Fruit fly (Drosophila melanogaster) whole organism, embryonic: ENCODE results near the gene CG32026.

ENCODE experiments used
- Atf3 ChIP-seq: fragments of 200-800 bp; sonication (Bioruptor generic); optimal IDR thresholded peaks from 3 replicates; lab custom pipeline; 2016; ENCODE audit warnings: missing biosample characterization, missing genetic modification characterization
- Blimp-1 ChIP-seq: fragments of 200-800 bp; sonication (Bioruptor generic); optimal IDR thresholded peaks from 3 replicates; lab custom pipeline; 2018; ENCODE audit warnings: missing biosample characterization, missing genetic modification characterization, mild to moderate bottlenecking, moderate library complexity, missing genetic modification reagents
- CG11456 ChIP-seq: fragments of 200-800 bp; sonication (Bioruptor generic); IDR thresholded peaks from 3 replicates; pipeline ENCODE4 v1.3.6; 2022; ENCODE audit warnings: missing biosample characterization, missing genetic modification characterization
- CG14441 ChIP-seq: fragments of 200-800 bp; sonication (Bioruptor generic); IDR thresholded peaks from 2 replicates; pipeline ENCODE4 v1.3.6; 2022; ENCODE audit warnings: missing biosample characterization, missing genetic modification characterization
- CG15011 ChIP-seq: fragments of 200-800 bp; sonication (Bioruptor generic); optimal IDR thresholded peaks from 3 replicates; lab custom pipeline; 2018; ENCODE audit warnings: missing biosample characterization, mild to moderate bottlenecking, missing genetic modification characterization
- CG1602 ChIP-seq: fragments of 200-800 bp; sonication (Bioruptor generic); optimal IDR thresholded peaks from 3 replicates; lab custom pipeline; 2016; ENCODE audit warnings: missing biosample characterization, missing genetic modification characterization
- CG1647 ChIP-seq: fragments of 200-800 bp; sonication (Bioruptor generic); optimal IDR thresholded peaks from 3 replicates; lab custom pipeline; 2016; ENCODE audit warnings: missing biosample characterization, missing genetic modification characterization
- CG1792 ChIP-seq: fragments of 200-800 bp; sonication (Bioruptor generic); optimal IDR thresholded peaks from 2 replicates; lab custom pipeline; 2016; ENCODE audit warnings: missing biosample characterization, missing genetic modification characterization
- CG2116 ChIP-seq: fragments of 200-800 bp; sonication (Bioruptor generic); optimal IDR thresholded peaks from 3 replicates; lab custom pipeline; 2018; ENCODE audit warnings: missing biosample characterization, mild to moderate bottlenecking, missing genetic modification characterization
- CG2202 ChIP-seq: fragments of 200-800 bp; sonication (Bioruptor generic); optimal IDR thresholded peaks from 2 replicates; lab custom pipeline; 2018; ENCODE audit warnings: missing biosample characterization, mild to moderate bottlenecking, missing genetic modification characterization
- CG4617 ChIP-seq: fragments of 200-800 bp; sonication (Bioruptor generic); optimal IDR thresholded peaks from 3 replicates; lab custom pipeline; 2016; ENCODE audit warnings: missing biosample characterization, missing genetic modification characterization, borderline replicate concordance
- CG6683 ChIP-seq: fragments of 200-800 bp; sonication (Bioruptor generic); optimal IDR thresholded peaks from 2 replicates; lab custom pipeline; 2017; ENCODE audit warnings: missing biosample characterization, mild to moderate bottlenecking, missing genetic modification characterization, missing genetic modification reagents
- CG7556 ChIP-seq: fragments of 200-800 bp; sonication (Bioruptor generic); optimal IDR thresholded peaks from 2 replicates; lab custom pipeline; 2017; ENCODE audit warnings: missing biosample characterization, mild to moderate bottlenecking, missing genetic modification characterization
- CG8089 ChIP-seq: fragments of 200-800 bp; sonication (Bioruptor generic); optimal IDR thresholded peaks from 3 replicates; lab custom pipeline; 2016; ENCODE audit warnings: missing biosample characterization, missing genetic modification characterization
- CG9215 ChIP-seq: fragments of 200-800 bp; sonication (Bioruptor generic); IDR thresholded peaks from 2 replicates; pipeline ENCODE4 v1.3.6; 2022; ENCODE audit warnings: missing biosample characterization, missing genetic modification characterization
- Dp ChIP-seq: fragments of 200-800 bp; sonication (Bioruptor generic); optimal IDR thresholded peaks from 2 replicates; lab custom pipeline; 2018; ENCODE audit warnings: missing biosample characterization, mild to moderate bottlenecking, missing genetic modification characterization, moderate library complexity
- Hey ChIP-seq: fragments of 200-800 bp; sonication (Bioruptor generic); optimal IDR thresholded peaks from 3 replicates; lab custom pipeline; 2018; ENCODE audit warnings: missing biosample characterization, mild to moderate bottlenecking, missing genetic modification characterization
- Hmr ChIP-seq: fragments of 200-800 bp; sonication (Bioruptor generic); optimal IDR thresholded peaks from 3 replicates; lab custom pipeline; 2017; ENCODE audit warnings: mild to moderate bottlenecking, missing biosample characterization, missing genetic modification reagents, missing genetic modification characterization
- Hsf ChIP-seq: fragments of 200-800 bp; sonication (Bioruptor generic); optimal IDR thresholded peaks from 3 replicates; lab custom pipeline; 2016; ENCODE audit warnings: missing biosample characterization, missing genetic modification characterization
- Lhr ChIP-seq: fragments of 200-800 bp; sonication (Bioruptor generic); optimal IDR thresholded peaks from 3 replicates; lab custom pipeline; 2017; ENCODE audit warnings: mild to moderate bottlenecking, missing biosample characterization, missing genetic modification reagents, missing genetic modification characterization
- MBD-R2 ChIP-seq: fragments of 200-800 bp; sonication (Bioruptor generic); IDR thresholded peaks from 2 replicates; pipeline ENCODE4 v1.3.6; 2022; ENCODE audit warnings: missing biosample characterization, missing genetic modification characterization
- Mrtf ChIP-seq: fragments of 200-800 bp; sonication (Bioruptor generic); IDR thresholded peaks from 3 replicates; pipeline ENCODE4 v1.3.6; 2022; ENCODE audit warnings: missing biosample characterization, missing genetic modification characterization
- NfI ChIP-seq: fragments of 200-800 bp; sonication (Bioruptor generic); optimal IDR thresholded peaks from 3 replicates; lab custom pipeline; 2018; ENCODE audit warnings: missing biosample characterization, mild to moderate bottlenecking, missing genetic modification characterization, moderate library complexity
- Opbp ChIP-seq: fragments of 200-800 bp; sonication (Bioruptor generic); IDR thresholded peaks from 3 replicates; pipeline ENCODE4 v1.3.6; 2022; ENCODE audit warnings: missing biosample characterization, missing genetic modification characterization; ENCODE audit not compliant: partially characterized antibody
- Ptx1 ChIP-seq: fragments of 200-800 bp; sonication (Bioruptor generic); IDR thresholded peaks from 2 replicates; pipeline ENCODE4 v1.3.6; 2022; ENCODE audit warnings: missing biosample characterization, missing genetic modification characterization
- Rfx ChIP-seq: fragments of 200-800 bp; sonication (Bioruptor generic); IDR thresholded peaks from 2 replicates; pipeline ENCODE4 v1.3.6; 2022; ENCODE audit warnings: missing biosample characterization, missing genetic modification characterization
- Scr ChIP-seq: fragments of 200-800 bp; sonication (Bioruptor generic); IDR thresholded peaks from 2 replicates; pipeline ENCODE4 v1.3.6; 2022; ENCODE audit warnings: missing biosample characterization, missing genetic modification characterization; ENCODE audit not compliant: partially characterized antibody
- YL-1 ChIP-seq: fragments of 200-800 bp; sonication (Bioruptor generic); optimal IDR thresholded peaks from 3 replicates; lab custom pipeline; 2017; ENCODE audit warnings: missing biosample characterization, mild to moderate bottlenecking, missing genetic modification characterization
- amos ChIP-seq: fragments of 200-800 bp; sonication (Bioruptor generic); IDR thresholded peaks from 2 replicates; pipeline ENCODE4 v1.3.6; 2022; ENCODE audit warnings: missing biosample characterization, missing genetic modification characterization; ENCODE audit not compliant: partially characterized antibody
- aop ChIP-seq: fragments of 200-800 bp; sonication (Bioruptor generic); IDR thresholded peaks from 2 replicates; pipeline ENCODE4 v1.3.6; 2022; ENCODE audit warnings: missing biosample characterization, missing genetic modification characterization
- bcd ChIP-seq: fragments of 200-800 bp; sonication (Bioruptor generic); optimal IDR thresholded peaks from 2 replicates; lab custom pipeline; 2017; ENCODE audit warnings: missing biosample characterization, mild to moderate bottlenecking, missing genetic modification characterization
- bigmax ChIP-seq: fragments of 200-800 bp; sonication (Bioruptor generic); optimal IDR thresholded peaks from 2 replicates; lab custom pipeline; 2018; ENCODE audit warnings: missing biosample characterization, mild to moderate bottlenecking, missing genetic modification characterization
- dm ChIP-seq: fragments of 200-800 bp; sonication (Bioruptor generic); optimal IDR thresholded peaks from 3 replicates; lab custom pipeline; 2016; ENCODE audit warnings: missing biosample characterization, missing genetic modification characterization
- dmrt99B ChIP-seq: fragments of 200-800 bp; sonication (Bioruptor generic); optimal IDR thresholded peaks from 2 replicates; lab custom pipeline; 2018; ENCODE audit warnings: missing biosample characterization, mild to moderate bottlenecking, missing genetic modification characterization, moderate library complexity
- dysf ChIP-seq: fragments of 200-800 bp; sonication (Bioruptor generic); IDR thresholded peaks from 3 replicates; pipeline ENCODE4 v1.3.6; 2022; ENCODE audit warnings: missing biosample characterization, missing genetic modification characterization
- eyg ChIP-seq: fragments of 200-800 bp; sonication (Bioruptor generic); optimal IDR thresholded peaks from 3 replicates; lab custom pipeline; 2016; ENCODE audit warnings: missing biosample characterization, missing genetic modification characterization
- fd102C ChIP-seq: fragments of 200-800 bp; sonication (Bioruptor generic); optimal IDR thresholded peaks from 2 replicates; lab custom pipeline; 2018; ENCODE audit warnings: missing biosample characterization, mild to moderate bottlenecking, missing genetic modification characterization, moderate library complexity
- fd96Cb ChIP-seq: fragments of 200-800 bp; sonication (Bioruptor generic); optimal IDR thresholded peaks from 2 replicates; lab custom pipeline; 2018; ENCODE audit warnings: missing biosample characterization, mild to moderate bottlenecking, missing genetic modification characterization, moderate library complexity
- gcm2 ChIP-seq: fragments of 200-800 bp; sonication (Bioruptor generic); optimal IDR thresholded peaks from 2 replicates; lab custom pipeline; 2016; ENCODE audit warnings: missing biosample characterization, missing genetic modification characterization
- her ChIP-seq: fragments of 200-800 bp; sonication (Bioruptor generic); optimal IDR thresholded peaks from 2 replicates; lab custom pipeline; 2016; ENCODE audit warnings: missing biosample characterization, missing genetic modification characterization
- mirr ChIP-seq: fragments of 200-800 bp; sonication (Bioruptor generic); optimal IDR thresholded peaks from 3 replicates; lab custom pipeline; 2018; ENCODE audit warnings: missing biosample characterization, mild to moderate bottlenecking, missing genetic modification characterization
- nau ChIP-seq: fragments of 200-800 bp; sonication (Bioruptor generic); optimal IDR thresholded peaks from 3 replicates; lab custom pipeline; 2017; ENCODE audit warnings: missing biosample characterization, mild to moderate bottlenecking, missing genetic modification characterization, missing genetic modification reagents
- nom ChIP-seq: fragments of 200-800 bp; sonication (Bioruptor generic); optimal IDR thresholded peaks from 2 replicates; lab custom pipeline; 2017; ENCODE audit warnings: missing biosample characterization, missing genetic modification characterization, mild to moderate bottlenecking, moderate library complexity, missing genetic modification reagents
- pfk ChIP-seq: fragments of 200-800 bp; sonication (Bioruptor generic); optimal IDR thresholded peaks from 2 replicates; lab custom pipeline; 2018; ENCODE audit warnings: missing biosample characterization, mild to moderate bottlenecking, missing genetic modification characterization, moderate library complexity
- ranshi ChIP-seq: fragments of 200-800 bp; sonication (Bioruptor generic); IDR thresholded peaks from 2 replicates; pipeline ENCODE4 v1.3.6; 2022; ENCODE audit warnings: missing biosample characterization, missing genetic modification characterization
- sqz ChIP-seq: fragments of 200-800 bp; sonication (Bioruptor generic); optimal IDR thresholded peaks from 3 replicates; lab custom pipeline; 2018; ENCODE audit warnings: missing biosample characterization, mild to moderate bottlenecking, missing genetic modification characterization
- tin ChIP-seq: fragments of 200-800 bp; sonication (Bioruptor generic); optimal IDR thresholded peaks from 3 replicates; lab custom pipeline; 2016; ENCODE audit warnings: missing biosample characterization, missing genetic modification characterization
- tna ChIP-seq: fragments of 200-800 bp; sonication (Bioruptor generic); IDR thresholded peaks from 2 replicates; pipeline ENCODE4 v1.3.6; 2022; ENCODE audit warnings: missing biosample characterization, missing genetic modification characterization; ENCODE audit not compliant: partially characterized antibody
- toy ChIP-seq: fragments of 200-800 bp; sonication (Bioruptor generic); IDR thresholded peaks from 2 replicates; pipeline ENCODE4 v1.3.6; 2022; ENCODE audit warnings: missing biosample characterization, missing genetic modification characterization
- vfl ChIP-seq: fragments of 200-800 bp; sonication (Bioruptor generic); optimal IDR thresholded peaks from 2 replicates; lab custom pipeline; 2016; ENCODE audit warnings: missing biosample characterization, missing genetic modification characterization
- zfh2 ChIP-seq: fragments of 200-800 bp; sonication (Bioruptor generic); optimal IDR thresholded peaks from 2 replicates; lab custom pipeline; 2016; ENCODE audit warnings: missing biosample characterization, missing genetic modification characterization

The CG32026 gene

DNA sequence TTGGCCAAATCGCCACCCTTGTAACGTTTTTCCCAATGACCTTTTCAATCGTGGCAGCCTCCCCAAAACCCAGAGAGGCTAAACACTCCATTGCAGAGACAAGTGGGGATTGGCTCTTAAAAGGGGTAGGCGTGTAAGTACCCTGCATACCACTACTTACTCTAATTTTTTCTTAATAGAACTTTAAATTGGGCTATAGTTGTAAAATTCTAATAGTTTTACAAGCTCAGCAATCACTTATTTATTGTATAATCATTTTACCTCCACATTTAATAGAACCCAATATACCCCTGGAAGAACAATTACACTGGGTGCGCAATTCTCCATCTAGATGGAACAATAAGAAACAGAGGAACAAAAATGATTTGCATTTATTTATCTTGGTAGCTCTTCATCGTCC lies 5.5 kb downstream of the CG32026 start (continued):
- TF ChIP-seq fd102C (GFP tag; lab: Kevin White, UChicago) (no peak), vfl (GFP tag; lab: Kevin White, UChicago) (no peak), dm (peak; percentile 25), Ptx1 (GFP tag; lab: Robert Waterston, UW) (peak; percentile 85), gcm2 (GFP tag; lab: Kevin White, UChicago) (peak; percentile 21), CG15011 (GFP tag; lab: Kevin White, UChicago) (peak; percentile 35), CG4617 (GFP tag; lab: Kevin White, UChicago) (no peak), bigmax (GFP tag; lab: Kevin White, UChicago) (no peak), Hsf (peak; percentile 72), CG7556 (GFP tag; lab: Kevin White, UChicago) (peak; percentile 79), CG2202 (peak; percentile 28), toy (GFP tag; lab: Robert Waterston, UW) (no peak), mirr (GFP tag; lab: Kevin White, UChicago) (peak; percentile 9), Atf3 (GFP tag; lab: Kevin White, UChicago) (peak; percentile 33), Scr (no peak), CG1602 (GFP tag; lab: Kevin White, UChicago) (peak; percentile 52), amos (no peak), Blimp-1 (GFP tag; lab: Kevin White, UChicago) (peak; percentile 79), CG14441 (GFP tag; lab: Robert Waterston, UW) (peak; percentile 69), Lhr (GFP tag; lab: Kevin White, UChicago) (peak; percentile 37), tin (GFP tag; lab: Kevin White, UChicago) (peak; percentile 55), CG6683 (GFP tag; lab: Kevin White, UChicago) (peak; percentile 49), fd96Cb (tag; lab: Kevin White, UChicago) (peak; percentile 78), Mrtf (GFP tag; lab: Robert Waterston, UW) (peak; percentile 78), ranshi (GFP tag; lab: Robert Waterston, UW) (peak; percentile 77), bcd (GFP tag; lab: Kevin White, UChicago) (peak; percentile 70), Hmr (peak; percentile 76), YL-1 (GFP tag; lab: Kevin White, UChicago) (no peak), zfh2 (peak; percentile 46), sqz (GFP tag; lab: Kevin White, UChicago) (peak; percentile 48), eyg (GFP tag; lab: Kevin White, UChicago) (peak; percentile 10), dysf (GFP tag; lab: Robert Waterston, UW) (peak; percentile 86), CG1792 (GFP tag; lab: Kevin White, UChicago) (peak; percentile 14), CG9215 (GFP tag; lab: Robert Waterston, UW) (peak; percentile 49; the same call in 1 of the 2 replicates), dmrt99B (tag; lab: Kevin White, UChicago) (peak; percentile 85), nom (no peak), tna (GFP tag; lab: Robert Waterston, UW) (no peak), CG8089 (peak; percentile 41), nau (GFP tag; lab: Kevin White, UChicago) (peak; percentile 36), NfI (peak; percentile 60), Dp (GFP tag; lab: Kevin White, UChicago) (no peak), CG1647 (GFP tag; lab: Kevin White, UChicago) (peak; percentile 35), Hey (tag; lab: Kevin White, UChicago) (no peak), CG2116 (GFP tag; lab: Kevin White, UChicago) (peak; percentile 3), MBD-R2 (peak; percentile 41; the same call in 1 of the 2 replicates), Rfx (GFP tag; lab: Robert Waterston, UW) (peak; percentile 79), her (peak; percentile 42), Opbp (no peak), aop (GFP tag; lab: Robert Waterston, UW) (no peak), pfk (GFP tag; lab: Kevin White, UChicago) (no peak), CG11456 (GFP tag; lab: Robert Waterston, UW) (peak; percentile 78; the same call in 1 of the 3 replicates)
